Worm (Caenorhabditis elegans) whole organism, L2 larva: ENCODE data around the gene lin-25.

Experiments
- ceh-82 ChIP-seq: fragments of 150-350 bp; optimal IDR thresholded peaks from 2 replicates; lab custom pipeline; 2014; ENCODE audit warnings: missing biosample characterization, missing genetic modification characterization
- elt-1 ChIP-seq: fragments of 150-350 bp; optimal IDR thresholded peaks from 2 replicates; lab custom pipeline; 2014; ENCODE audit warnings: missing biosample characterization, missing genetic modification characterization
- lin-13 ChIP-seq: fragments of 150-350 bp; optimal IDR thresholded peaks from 2 replicates; lab custom pipeline; 2014; ENCODE audit warnings: missing biosample characterization, missing genetic modification reagents, missing genetic modification characterization
- lin-39 ChIP-seq: fragments of 150-350 bp; optimal IDR thresholded peaks from 2 replicates; lab custom pipeline; 2014; ENCODE audit warnings: missing biosample characterization, missing genetic modification reagents, missing genetic modification characterization
- nhr-11 ChIP-seq: fragments of 150-350 bp; optimal IDR thresholded peaks from 2 replicates; lab custom pipeline; 2014; ENCODE audit warnings: missing biosample characterization, missing genetic modification characterization
- nhr-25 ChIP-seq: fragments of 150-350 bp; sonication (generic microtip); optimal IDR thresholded peaks from 3 replicates; lab custom pipeline; 2014; ENCODE audit warnings: missing biosample characterization, missing genetic modification characterization
- nhr-77 ChIP-seq: fragments of 150-350 bp; optimal IDR thresholded peaks from 2 replicates; lab custom pipeline; 2014; ENCODE audit warnings: missing biosample characterization, missing genetic modification characterization
- sma-9 ChIP-seq, 2 experiments: fragments of 150-350 bp in 1 of 2; sonication (generic microtip) in 1 of 2; optimal IDR thresholded peaks; 2 replicates each; lab custom pipeline; 2014 to 2016; ENCODE audit warnings: missing genetic modification characterization in 2 of 2, mild to moderate bottlenecking in 1 of 2, missing biosample characterization in 1 of 2, missing compliant biosample characterization in 1 of 2, missing genetic modification reagents in 1 of 2, moderate library complexity in 1 of 2

DNA sequence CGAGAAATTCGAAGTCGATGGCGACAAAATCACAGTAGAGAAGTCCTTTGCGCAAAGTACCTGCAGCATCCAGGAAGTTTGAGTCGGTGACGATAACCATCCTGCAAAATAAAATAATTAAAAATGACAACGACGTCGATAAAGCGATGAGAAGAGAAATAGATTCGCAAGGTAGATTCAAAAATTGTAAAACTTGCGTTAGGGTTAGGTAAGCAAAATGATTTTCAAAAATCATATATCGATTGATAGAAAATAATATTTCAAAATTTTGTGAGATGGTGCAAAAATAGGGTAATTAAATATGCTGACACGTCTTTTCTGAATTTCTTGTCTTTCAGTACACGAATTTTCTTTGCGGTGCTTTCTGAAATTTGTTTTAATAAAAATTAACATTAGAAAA, 45.4 kb downstream of the lin-25 start, which contains the start of gene parn-1:
- TF ChIP-seq lin-13 (GFP tag; lab: Kevin White, UChicago) (no peak), nhr-11 (tag; lab: Kevin White, UChicago) (no peak), ceh-82 (no peak), sma-9 (GFP tag; optimal IDR thresholded peaks at IDR 0.05; lab: Kevin White, UChicago) (no peak), sma-9 (tag; optimal IDR thresholded peaks at IDR 0.05; lab: Kevin White, UChicago) (no peak), lin-39 (tag; lab: Kevin White, UChicago) (no peak), elt-1 (tag; lab: Kevin White, UChicago) (no peak), nhr-25 (tag; lab: Kevin White, UChicago) (no peak), nhr-77 (no peak)
